Fruit fly (Drosophila melanogaster) whole organism, prepupa: Measurements from ENCODE around the gene Ccdc39.

Experiments used
- CG10631 ChIP-seq: fragments of 200-800 bp; sonication (Bioruptor generic); optimal IDR thresholded peaks from 2 replicates; lab custom pipeline; 2016; ENCODE audit warnings: missing biosample characterization, missing genetic modification characterization
- CG10669 ChIP-seq: fragments of 200-800 bp; sonication (Bioruptor generic); optimal IDR thresholded peaks from 3 replicates; lab custom pipeline; 2018; ENCODE audit warnings: missing biosample characterization, mild to moderate bottlenecking, missing genetic modification characterization, moderate library complexity
- CG11294 ChIP-seq: fragments of 200-800 bp; sonication (Bioruptor generic); IDR thresholded peaks from 2 replicates; pipeline ENCODE4 v1.3.6; 2022; ENCODE audit warnings: missing biosample characterization, missing genetic modification characterization
- CG11762 ChIP-seq: fragments of 200-800 bp; sonication (Bioruptor generic); optimal IDR thresholded peaks from 3 replicates; lab custom pipeline; 2016; ENCODE audit warnings: missing biosample characterization, missing genetic modification characterization; ENCODE audit not compliant: insufficient read depth
- CG11902 ChIP-seq: fragments of 200-800 bp; sonication (Bioruptor generic); optimal IDR thresholded peaks from 3 replicates; lab custom pipeline; 2016; ENCODE audit warnings: missing biosample characterization, missing genetic modification characterization
- CG1621 ChIP-seq: fragments of 200-800 bp; sonication (Bioruptor generic); optimal IDR thresholded peaks from 3 replicates; lab custom pipeline; 2018; ENCODE audit warnings: missing biosample characterization, mild to moderate bottlenecking, missing genetic modification characterization
- CG3032 ChIP-seq: fragments of 200-800 bp; optimal IDR thresholded peaks from 2 replicates; lab custom pipeline; 2019; ENCODE audit warnings: missing biosample characterization, mild to moderate bottlenecking, missing genetic modification characterization, moderate library complexity
- CG31627 ChIP-seq: fragments of 200-800 bp; sonication (Bioruptor generic); optimal IDR thresholded peaks from 3 replicates; lab custom pipeline; 2016; ENCODE audit warnings: missing biosample characterization, missing genetic modification characterization
- CG32006 ChIP-seq: fragments of 200-800 bp; sonication (Bioruptor generic); optimal IDR thresholded peaks from 3 replicates; lab custom pipeline; 2017; ENCODE audit warnings: missing biosample characterization, mild to moderate bottlenecking, missing genetic modification characterization
- CG34406 ChIP-seq: fragments of 200-800 bp; sonication (Bioruptor generic); optimal IDR thresholded peaks from 3 replicates; lab custom pipeline; 2016; ENCODE audit warnings: missing biosample characterization, missing genetic modification characterization
- CG3919 ChIP-seq: fragments of 200-800 bp; sonication (Bioruptor generic); optimal IDR thresholded peaks from 3 replicates; lab custom pipeline; 2016; ENCODE audit warnings: missing biosample characterization, missing genetic modification characterization
- CG6163 ChIP-seq: fragments of 200-800 bp; sonication (Bioruptor generic); IDR thresholded peaks from 3 replicates; pipeline ENCODE4 v1.3.6; 2022; ENCODE audit warnings: missing biosample characterization, missing genetic modification characterization
- CG6792 ChIP-seq: fragments of 200-800 bp; sonication (Bioruptor generic); optimal IDR thresholded peaks from 3 replicates; lab custom pipeline; 2016; ENCODE audit warnings: missing biosample characterization, missing genetic modification characterization
- CG6854 ChIP-seq: fragments of 200-800 bp; sonication (Bioruptor generic); optimal IDR thresholded peaks from 2 replicates; lab custom pipeline; 2017; ENCODE audit warnings: missing biosample characterization, mild to moderate bottlenecking, missing genetic modification characterization
- CG8119 ChIP-seq: fragments of 200-800 bp; sonication (Bioruptor generic); IDR thresholded peaks from 3 replicates; pipeline ENCODE4 v1.3.6; 2022; ENCODE audit warnings: missing biosample characterization, missing genetic modification characterization
- CG8319 ChIP-seq: fragments of 200-800 bp; sonication (Bioruptor generic); optimal IDR thresholded peaks from 3 replicates; lab custom pipeline; 2016; ENCODE audit warnings: missing biosample characterization, missing genetic modification characterization
- CG8632 ChIP-seq: fragments of 200-800 bp; sonication (Bioruptor generic); optimal IDR thresholded peaks from 3 replicates; lab custom pipeline; 2016; ENCODE audit warnings: missing biosample characterization, missing genetic modification characterization
- CG9139 ChIP-seq: fragments of 200-800 bp; sonication (Bioruptor generic); optimal IDR thresholded peaks from 3 replicates; lab custom pipeline; 2017; ENCODE audit warnings: missing biosample characterization, mild to moderate bottlenecking, missing genetic modification characterization
- Eip75B ChIP-seq: fragments of 200-800 bp; sonication (Bioruptor generic); optimal IDR thresholded peaks from 3 replicates; lab custom pipeline; 2016; ENCODE audit warnings: missing biosample characterization, missing genetic modification characterization
- Eip78C ChIP-seq: fragments of 200-800 bp; sonication (Bioruptor generic); peaks from one replicate; lab custom pipeline; 2016; ENCODE audit warnings: missing biosample characterization, missing genetic modification characterization
- Eip93F ChIP-seq: fragments of 200-800 bp; sonication (Bioruptor generic); optimal IDR thresholded peaks from 2 replicates; lab custom pipeline; 2016; ENCODE audit warnings: missing biosample characterization, mild to moderate bottlenecking, missing genetic modification characterization
- Gug ChIP-seq: fragments of 200-800 bp; sonication (Bioruptor generic); IDR thresholded peaks from 2 replicates; pipeline ENCODE4 v1.3.6; 2022; ENCODE audit warnings: missing biosample characterization, missing genetic modification characterization
- Hr38 ChIP-seq: sonication (Bioruptor generic); optimal IDR thresholded peaks from 2 replicates; lab custom pipeline; 2016; ENCODE audit warnings: missing biosample characterization, missing genetic modification characterization
- Hr4 ChIP-seq: fragments of 200-800 bp; sonication (Bioruptor generic); optimal IDR thresholded peaks from 3 replicates; lab custom pipeline; 2016; ENCODE audit warnings: missing biosample characterization, missing genetic modification characterization
- Lpt ChIP-seq: fragments of 200-800 bp; sonication (Bioruptor generic); optimal IDR thresholded peaks from 3 replicates; lab custom pipeline; 2016; ENCODE audit warnings: missing biosample characterization, missing genetic modification characterization
- Met ChIP-seq: fragments of 200-800 bp; sonication (Bioruptor generic); optimal IDR thresholded peaks from 3 replicates; lab custom pipeline; 2016; ENCODE audit warnings: missing biosample characterization, missing genetic modification characterization
- OdsH ChIP-seq: fragments of 200-800 bp; sonication (Bioruptor generic); optimal IDR thresholded peaks from 3 replicates; lab custom pipeline; 2016; ENCODE audit warnings: missing biosample characterization, missing genetic modification characterization
- Sox102F ChIP-seq: fragments of 200-800 bp; sonication (Bioruptor generic); optimal IDR thresholded peaks from 2 replicates; lab custom pipeline; 2016; ENCODE audit warnings: missing biosample characterization, mild to moderate bottlenecking, missing genetic modification characterization
- Sox14 ChIP-seq: fragments of 200-800 bp; sonication (Bioruptor generic); optimal IDR thresholded peaks from 3 replicates; lab custom pipeline; 2016; ENCODE audit warnings: missing biosample characterization, missing genetic modification characterization
- Sox15 ChIP-seq: fragments of 200-800 bp; sonication (Bioruptor generic); optimal IDR thresholded peaks from 3 replicates; lab custom pipeline; 2016; ENCODE audit warnings: missing biosample characterization, missing genetic modification characterization
- achi ChIP-seq: fragments of 200-800 bp; sonication (Bioruptor generic); optimal IDR thresholded peaks from 3 replicates; lab custom pipeline; 2016; ENCODE audit warnings: missing biosample characterization, missing genetic modification characterization
- cyc ChIP-seq: fragments of 200-800 bp; sonication (Bioruptor generic); optimal IDR thresholded peaks from 3 replicates; lab custom pipeline; 2016; ENCODE audit warnings: missing biosample characterization, missing genetic modification characterization
- dac ChIP-seq: fragments of 200-800 bp; sonication (Bioruptor generic); optimal IDR thresholded peaks from 2 replicates; lab custom pipeline; 2017; ENCODE audit warnings: missing biosample characterization, mild to moderate bottlenecking, missing genetic modification characterization
- eg ChIP-seq: fragments of 200-800 bp; sonication (Bioruptor generic); IDR thresholded peaks from 3 replicates; pipeline ENCODE4 v1.3.6; 2022; ENCODE audit warnings: missing biosample characterization, missing genetic modification characterization
- esn ChIP-seq: fragments of 200-800 bp; sonication (Bioruptor generic); optimal IDR thresholded peaks from 2 replicates; lab custom pipeline; 2016; ENCODE audit warnings: missing biosample characterization, mild to moderate bottlenecking, missing genetic modification characterization, moderate library complexity
- fd59A ChIP-seq: fragments of 200-800 bp; sonication (Bioruptor generic); optimal IDR thresholded peaks from 2 replicates; lab custom pipeline; 2017; ENCODE audit warnings: missing biosample characterization, mild to moderate bottlenecking, missing genetic modification characterization, missing genetic modification reagents
- fkh ChIP-seq: fragments of 200-800 bp; sonication (Bioruptor generic); optimal IDR thresholded peaks from 3 replicates; lab custom pipeline; 2017; ENCODE audit warnings: missing biosample characterization, mild to moderate bottlenecking, missing genetic modification characterization, moderate library complexity
- lz ChIP-seq: fragments of 200-800 bp; sonication (Bioruptor generic); optimal IDR thresholded peaks from 3 replicates; lab custom pipeline; 2016; ENCODE audit warnings: missing biosample characterization, missing genetic modification characterization
- pdm3 ChIP-seq: fragments of 200-800 bp; sonication (Bioruptor generic); optimal IDR thresholded peaks from 3 replicates; lab custom pipeline; 2016; ENCODE audit warnings: missing biosample characterization, missing genetic modification characterization
- salr ChIP-seq, 2 experiments: fragments of 200-800 bp; sonication (Bioruptor generic); optimal IDR thresholded peaks; 3 replicates each; lab custom pipeline; 2016 to 2018; ENCODE audit warnings: missing biosample characterization in 2 of 2, missing genetic modification characterization in 2 of 2, mild to moderate bottlenecking in 1 of 2
- spab ChIP-seq: fragments of 200-800 bp; sonication (Bioruptor generic); optimal IDR thresholded peaks from 2 replicates; lab custom pipeline; 2017; ENCODE audit warnings: missing biosample characterization, mild to moderate bottlenecking, missing genetic modification characterization, missing genetic modification reagents
- ss ChIP-seq, 2 experiments: fragments of 200-800 bp; sonication (Bioruptor generic); optimal IDR thresholded peaks; 2 replicates in 1 of 2; 3 replicates in 1 of 2; lab custom pipeline; 2017 to 2018; ENCODE audit warnings: mild to moderate bottlenecking in 2 of 2, missing biosample characterization in 2 of 2, missing genetic modification characterization in 2 of 2, moderate library complexity in 1 of 2
- topi ChIP-seq: fragments of 200-800 bp; sonication (Bioruptor generic); optimal IDR thresholded peaks from 3 replicates; lab custom pipeline; 2016; ENCODE audit warnings: missing biosample characterization, missing genetic modification characterization
- vri ChIP-seq: fragments of 200-800 bp; sonication (Bioruptor generic); optimal IDR thresholded peaks from 3 replicates; lab custom pipeline; 2016; ENCODE audit warnings: missing biosample characterization, mild to moderate bottlenecking, missing genetic modification characterization

The Ccdc39 gene

DNA sequence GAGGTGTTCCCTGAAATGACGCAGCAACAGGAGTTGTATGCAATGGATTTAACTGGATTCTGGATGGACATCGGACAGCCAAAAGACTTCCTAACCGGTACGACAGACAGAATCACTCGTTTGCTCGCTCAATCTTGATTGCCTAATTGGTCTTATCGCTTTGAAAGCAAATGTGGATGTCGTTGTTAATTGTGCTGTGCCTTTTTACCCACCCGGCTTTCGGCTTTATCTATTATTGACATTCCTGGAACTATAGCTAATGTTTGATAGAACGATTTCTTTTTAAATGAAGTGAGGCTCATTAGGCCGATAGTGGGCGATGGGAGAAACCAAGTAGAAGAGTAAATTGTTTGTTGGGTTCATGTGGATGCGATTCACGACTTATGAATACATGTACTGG lies 30.2 kb upstream of the Ccdc39 start:
- TF ChIP-seq salr (GFP tag; optimal IDR thresholded peaks at IDR 0.05; lab: Kevin White, UChicago): no peak
- TF ChIP-seq CG8119 (GFP tag; lab: Robert Waterston, UW): no peak
- TF ChIP-seq fkh (GFP tag; lab: Kevin White, UChicago): peak; percentile 45

DNA sequence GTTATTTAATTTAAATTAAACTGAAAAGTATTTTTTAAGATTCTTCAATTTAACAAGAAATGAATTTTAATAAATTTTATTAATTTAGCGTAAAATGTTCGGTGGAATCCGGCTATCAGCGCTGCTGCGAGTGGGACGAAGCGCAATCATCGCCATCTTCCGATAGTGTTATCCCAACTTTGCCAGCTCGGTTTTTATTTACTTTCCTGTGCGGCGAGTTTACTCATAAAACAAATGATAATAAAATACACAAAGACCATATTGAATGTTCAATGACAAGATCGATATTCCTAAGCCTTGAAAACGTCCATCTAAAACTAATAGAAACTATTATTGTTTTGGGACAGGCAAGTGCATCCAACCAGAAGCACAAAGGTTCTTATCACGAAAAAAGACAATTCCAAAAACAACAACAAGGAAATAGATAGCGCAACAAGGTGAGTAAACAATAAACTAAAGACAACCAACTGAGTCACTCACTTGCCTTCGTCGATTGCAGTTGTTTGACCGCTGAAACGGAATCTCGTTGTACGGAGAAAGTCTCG lies 28.7 kb upstream of the Ccdc39 start:
- TF ChIP-seq CG11294 (GFP tag; lab: Robert Waterston, UW) (no peak), CG34406 (GFP tag; lab: Kevin White, UChicago) (peak; percentile 29), fkh (GFP tag; lab: Kevin White, UChicago) (peak; percentile 99), CG31627 (GFP tag; lab: Kevin White, UChicago) (peak; percentile 31), fd59A (GFP tag; lab: Kevin White, UChicago) (no peak), Sox14 (GFP tag; lab: Kevin White, UChicago) (peak; percentile 63), salr (GFP tag; optimal IDR thresholded peaks at IDR 0.05; lab: Kevin White, UChicago) (peak in 1 of 2 experiments; percentile 21), lz (GFP tag; lab: Kevin White, UChicago) (peak; percentile 44), CG11902 (GFP tag; lab: Kevin White, UChicago) (peak; percentile 2), pdm3 (GFP tag; lab: Kevin White, UChicago) (no peak), CG11762 (GFP tag; lab: Kevin White, UChicago) (no peak), OdsH (no peak), ss (GFP tag; optimal IDR thresholded peaks at IDR 0.05; lab: Kevin White, UChicago) (peak; percentile 46 to 67), topi (peak; percentile 32), CG6163 (peak; percentile 63; the same call in 2 of the 3 replicates), CG3032 (tag; lab: Kevin White, UChicago) (peak; percentile 50), CG8119 (GFP tag; lab: Robert Waterston, UW) (peak; percentile 31; the same call in 1 of the 3 replicates), cyc (peak; percentile 36), vri (GFP tag; lab: Kevin White, UChicago) (peak; percentile 54), esn (GFP tag; lab: Kevin White, UChicago) (peak; percentile 45), Eip75B (GFP tag; lab: Kevin White, UChicago) (no peak), spab (GFP tag; lab: Kevin White, UChicago) (no peak), CG6854 (peak; percentile 37)

DNA sequence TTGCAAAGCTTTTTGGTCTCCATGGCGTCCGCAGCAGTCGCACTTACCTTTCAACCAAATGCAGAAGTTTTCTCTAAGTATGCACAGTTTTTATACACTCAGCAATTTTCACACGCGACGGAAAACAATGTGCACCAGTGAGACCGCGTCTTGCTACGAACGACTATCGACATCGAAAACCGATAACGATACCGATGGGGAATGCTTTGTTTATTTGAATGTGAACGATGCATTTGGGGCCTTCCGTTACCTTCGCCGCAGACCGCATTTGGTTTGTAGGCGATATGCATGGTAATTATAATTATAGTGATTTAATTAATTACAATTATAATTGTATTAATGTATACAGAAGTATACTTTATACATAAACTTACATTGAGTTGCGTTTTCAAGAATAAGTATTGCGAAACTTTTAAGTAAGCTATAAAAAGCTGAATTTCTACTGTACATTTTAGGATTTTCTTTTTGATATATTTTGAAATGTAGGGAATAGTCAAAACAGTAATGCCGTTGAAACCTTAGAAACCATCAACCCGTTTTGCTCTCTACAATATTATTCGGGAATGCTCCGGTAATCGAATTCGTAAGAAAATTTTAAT lies 27.5 kb upstream of the Ccdc39 start, which contains the start of the genes Hus1-like and ctrip:
Gene Hus1-like, minus strand, starts transcription at position 161 of the 599 bp plus-strand sequence.
Gene ctrip, minus strand, starts transcription at position 161 of the 599 bp plus-strand sequence.
- no peak for TF ChIP-seq CG31627 (GFP tag; lab: Kevin White, UChicago)
- no peak for TF ChIP-seq lz (GFP tag; lab: Kevin White, UChicago)
- peak; percentile 8 for TF ChIP-seq vri (GFP tag; lab: Kevin White, UChicago)
- TF ChIP-seq fkh (GFP tag; lab: Kevin White, UChicago): peak; percentile 39
- TF ChIP-seq cyc: no peak
- TF ChIP-seq Lpt: no peak
- no peak for TF ChIP-seq CG8632 (GFP tag; lab: Kevin White, UChicago)
- no peak for TF ChIP-seq CG8319 (GFP tag; lab: Kevin White, UChicago)
- TF ChIP-seq achi: no peak
- TF ChIP-seq eg (GFP tag; lab: Robert Waterston, UW): no peak
- TF ChIP-seq CG3032 (tag; lab: Kevin White, UChicago): no peak
- no peak for TF ChIP-seq dac (GFP tag; lab: Kevin White, UChicago)
- TF ChIP-seq Eip75B (GFP tag; lab: Kevin White, UChicago): no peak
- TF ChIP-seq CG3919 (GFP tag; lab: Kevin White, UChicago): peak; percentile 27
- no peak for TF ChIP-seq Sox102F (GFP tag; lab: Kevin White, UChicago)
- peak; percentile 14 for TF ChIP-seq CG1621
- TF ChIP-seq Gug (GFP tag; lab: Robert Waterston, UW): no peak
- no peak for TF ChIP-seq Hr38 (GFP tag; lab: Kevin White, UChicago)
- TF ChIP-seq ss (GFP tag; optimal IDR thresholded peaks at IDR 0.05; lab: Kevin White, UChicago): peak; percentile 21 to 33
- TF ChIP-seq pdm3 (GFP tag; lab: Kevin White, UChicago): no peak
- TF ChIP-seq OdsH: peak; percentile 16
- no peak for TF ChIP-seq Met (GFP tag; lab: Kevin White, UChicago)
- TF ChIP-seq Sox15: no peak
- peak; percentile 5 for TF ChIP-seq CG10631
- TF ChIP-seq CG10669 (GFP tag; lab: Kevin White, UChicago): no peak
- TF ChIP-seq Eip93F: no peak
- no peak for TF ChIP-seq CG6792 (GFP tag; lab: Kevin White, UChicago)
- no peak for TF ChIP-seq CG34406 (GFP tag; lab: Kevin White, UChicago)
- TF ChIP-seq CG6163: 0 out of 3 replicates have a peak, but pooled peaks have one; percentile 27
- TF ChIP-seq CG32006: no peak
- TF ChIP-seq Hr4 (GFP tag; lab: Kevin White, UChicago): no peak
- TF ChIP-seq Eip78C (GFP tag; lab: Kevin White, UChicago): peak; percentile 10
- no peak for TF ChIP-seq CG9139 (GFP tag; lab: Kevin White, UChicago)
- no peak for TF ChIP-seq CG11762 (GFP tag; lab: Kevin White, UChicago)
- TF ChIP-seq spab (GFP tag; lab: Kevin White, UChicago): no peak
- no peak for TF ChIP-seq CG8119 (GFP tag; lab: Robert Waterston, UW)
